Fruit fly (Drosophila melanogaster) whole organism, prepupa: ENCODE measurements around the gene CG43090.
A peak's percentile ranks its signal among the peaks of the same experiment; 100 is the strongest.

Experiments used
- Blimp-1 ChIP-seq: fragments of 200-800 bp; sonication (Bioruptor generic); optimal IDR thresholded peaks from 3 replicates; lab custom pipeline; 2017; ENCODE audit warnings: missing biosample characterization, missing genetic modification characterization, mild to moderate bottlenecking, moderate library complexity, missing genetic modification reagents
- CG10669 ChIP-seq: fragments of 200-800 bp; sonication (Bioruptor generic); optimal IDR thresholded peaks from 3 replicates; lab custom pipeline; 2018; ENCODE audit warnings: missing biosample characterization, mild to moderate bottlenecking, missing genetic modification characterization, moderate library complexity
- CG16779 ChIP-seq: fragments of 200-800 bp; sonication (Bioruptor generic); optimal IDR thresholded peaks from 3 replicates; lab custom pipeline; 2017; ENCODE audit warnings: missing biosample characterization, mild to moderate bottlenecking, missing genetic modification characterization
- CG6792 ChIP-seq: fragments of 200-800 bp; sonication (Bioruptor generic); optimal IDR thresholded peaks from 3 replicates; lab custom pipeline; 2016; ENCODE audit warnings: missing biosample characterization, missing genetic modification characterization
- CG8119 ChIP-seq: fragments of 200-800 bp; sonication (Bioruptor generic); IDR thresholded peaks from 3 replicates; pipeline ENCODE4 v1.3.6; 2022; ENCODE audit warnings: missing biosample characterization, missing genetic modification characterization
- Met ChIP-seq: fragments of 200-800 bp; sonication (Bioruptor generic); optimal IDR thresholded peaks from 3 replicates; lab custom pipeline; 2016; ENCODE audit warnings: missing biosample characterization, missing genetic modification characterization
- OdsH ChIP-seq: fragments of 200-800 bp; sonication (Bioruptor generic); optimal IDR thresholded peaks from 3 replicates; lab custom pipeline; 2016; ENCODE audit warnings: missing biosample characterization, missing genetic modification characterization
- Sox102F ChIP-seq: fragments of 200-800 bp; sonication (Bioruptor generic); optimal IDR thresholded peaks from 2 replicates; lab custom pipeline; 2016; ENCODE audit warnings: missing biosample characterization, mild to moderate bottlenecking, missing genetic modification characterization
- Sox14 ChIP-seq: fragments of 200-800 bp; sonication (Bioruptor generic); optimal IDR thresholded peaks from 3 replicates; lab custom pipeline; 2016; ENCODE audit warnings: missing biosample characterization, missing genetic modification characterization
- achi ChIP-seq: fragments of 200-800 bp; sonication (Bioruptor generic); optimal IDR thresholded peaks from 3 replicates; lab custom pipeline; 2016; ENCODE audit warnings: missing biosample characterization, missing genetic modification characterization
- dsx ChIP-seq: fragments of 200-800 bp; optimal IDR thresholded peaks from 3 replicates; lab custom pipeline; 2019; ENCODE audit warnings: missing biosample characterization, mild to moderate bottlenecking, missing genetic modification characterization, moderate library complexity; ENCODE audit not compliant: poor library complexity, severe bottlenecking
- fd85E ChIP-seq: fragments of 200-800 bp; sonication (Bioruptor generic); optimal IDR thresholded peaks from 3 replicates; lab custom pipeline; 2016; ENCODE audit warnings: missing biosample characterization, missing genetic modification characterization
- fkh ChIP-seq: fragments of 200-800 bp; sonication (Bioruptor generic); optimal IDR thresholded peaks from 3 replicates; lab custom pipeline; 2017; ENCODE audit warnings: missing biosample characterization, mild to moderate bottlenecking, missing genetic modification characterization, moderate library complexity
- lz ChIP-seq: fragments of 200-800 bp; sonication (Bioruptor generic); optimal IDR thresholded peaks from 3 replicates; lab custom pipeline; 2016; ENCODE audit warnings: missing biosample characterization, missing genetic modification characterization

- TF ChIP-seq CG8119 (GFP tag; lab: Robert Waterston, UW): peak; percentile 17; the same call in 1 of the 3 replicates
- TF ChIP-seq achi (GFP tag; lab: Kevin White, UChicago): no peak
- no peak for TF ChIP-seq OdsH
- no peak for TF ChIP-seq CG16779 (tag; lab: Kevin White, UChicago)
- no peak for TF ChIP-seq Met (GFP tag; lab: Kevin White, UChicago)
- no peak for TF ChIP-seq Blimp-1
- no peak for TF ChIP-seq CG6792
- no peak for TF ChIP-seq Sox102F (GFP tag; lab: Kevin White, UChicago)
- TF ChIP-seq fd85E: no peak
- TF ChIP-seq dsx: no peak
- no peak for TF ChIP-seq lz (GFP tag; lab: Kevin White, UChicago)
- TF ChIP-seq fkh (GFP tag; lab: Kevin White, UChicago): no peak
- TF ChIP-seq Sox14 (GFP tag; lab: Kevin White, UChicago): no peak
- TF ChIP-seq CG10669: no peak
Observed at dm6 chrX:6225472-6226049, 25.9 kb upstream of the CG43090 start, which contains the start of gene dtn.
